Worm (Caenorhabditis elegans) whole organism, L2 larva: Measurements from ENCODE around the gene B0491.6.

Source experiments
- C34F6.9 ChIP-seq: fragments of 150-350 bp; optimal IDR thresholded peaks from 2 replicates; lab custom pipeline; 2014; ENCODE audit warnings: missing biosample characterization, missing genetic modification characterization
- F13H6.1 ChIP-seq: sonication (generic microtip); optimal IDR thresholded peaks from 2 replicates; lab custom pipeline; 2016; ENCODE audit warnings: missing genetic modification characterization, missing compliant biosample characterization
- Y55F3AM.14 ChIP-seq: fragments of 200-800 bp; sonication (Bioruptor generic); optimal IDR thresholded peaks from 2 replicates; lab custom pipeline; 2018; ENCODE audit warnings: mild to moderate bottlenecking, missing genetic modification characterization, missing compliant biosample characterization
- ZK546.5 ChIP-seq: sonication (generic microtip); optimal IDR thresholded peaks from 2 replicates; lab custom pipeline; 2017; ENCODE audit warnings: missing biosample characterization, missing genetic modification characterization
- alr-1 ChIP-seq: fragments of 150-350 bp; optimal IDR thresholded peaks from 2 replicates; lab custom pipeline; 2014; ENCODE audit warnings: missing biosample characterization, missing genetic modification characterization
- aly-2 ChIP-seq: fragments of 150-350 bp; optimal IDR thresholded peaks from 2 replicates; lab custom pipeline; 2014; ENCODE audit warnings: missing biosample characterization, missing genetic modification characterization
- ama-1 ChIP-seq: fragments of 150-350 bp; optimal IDR thresholded peaks from 2 replicates; lab custom pipeline; 2018; ENCODE audit warnings: inconsistent platforms
- blmp-1 ChIP-seq: sonication (generic microtip); optimal IDR thresholded peaks from 2 replicates; lab custom pipeline; 2017; ENCODE audit warnings: missing genetic modification characterization, mild to moderate bottlenecking, missing compliant biosample characterization, antibody characterized with exemption, moderate library complexity; ENCODE audit not compliant: insufficient read depth
- ceh-16 ChIP-seq: fragments of 150-350 bp; optimal IDR thresholded peaks from 2 replicates; lab custom pipeline; 2014; ENCODE audit warnings: missing biosample characterization, missing genetic modification characterization
- crh-2 ChIP-seq: sonication (generic microtip); optimal IDR thresholded peaks from 2 replicates; lab custom pipeline; 2017; ENCODE audit warnings: missing biosample characterization, missing genetic modification characterization
- egl-27 ChIP-seq: sonication (generic microtip); optimal IDR thresholded peaks from 3 replicates; lab custom pipeline; 2017; ENCODE audit warnings: missing biosample characterization, missing genetic modification reagents, missing genetic modification characterization
- elt-1 ChIP-seq: fragments of 150-350 bp; optimal IDR thresholded peaks from 2 replicates; lab custom pipeline; 2014; ENCODE audit warnings: missing biosample characterization, missing genetic modification characterization
- elt-3 ChIP-seq: sonication (generic microtip); optimal IDR thresholded peaks from 2 replicates; lab custom pipeline; 2017; ENCODE audit warnings: missing biosample characterization, missing genetic modification characterization
- fos-1 ChIP-seq: fragments of 150-350 bp; optimal IDR thresholded peaks from 2 replicates; lab custom pipeline; 2014; ENCODE audit warnings: missing biosample characterization, missing genetic modification characterization
- gmeb-1 ChIP-seq: fragments of 150-350 bp; optimal IDR thresholded peaks from 2 replicates; lab custom pipeline; 2014; ENCODE audit warnings: missing biosample characterization, missing genetic modification characterization
- lin-11 ChIP-seq: fragments of 150-350 bp; sonication (generic microtip); optimal IDR thresholded peaks from 2 replicates; lab custom pipeline; 2014; ENCODE audit warnings: missing biosample characterization, missing genetic modification characterization, inconsistent platforms, mixed read lengths
- lin-13 ChIP-seq: fragments of 150-350 bp; optimal IDR thresholded peaks from 2 replicates; lab custom pipeline; 2014; ENCODE audit warnings: missing biosample characterization, missing genetic modification reagents, missing genetic modification characterization
- lin-39 ChIP-seq: fragments of 150-350 bp; optimal IDR thresholded peaks from 2 replicates; lab custom pipeline; 2014; ENCODE audit warnings: missing biosample characterization, missing genetic modification reagents, missing genetic modification characterization
- lsy-2 ChIP-seq, 2 experiments: fragments of 150-350 bp in 1 of 2; sonication (generic microtip) in 1 of 2; optimal IDR thresholded peaks; 2 replicates each; lab custom pipeline; 2014 to 2017; ENCODE audit warnings: missing biosample characterization in 2 of 2, missing genetic modification characterization in 2 of 2
- mab-5 ChIP-seq: fragments of 150-350 bp; optimal IDR thresholded peaks from 2 replicates; lab custom pipeline; 2014; ENCODE audit warnings: missing biosample characterization, missing genetic modification characterization
- mbf-1 ChIP-seq: sonication (generic microtip); optimal IDR thresholded peaks from 2 replicates; lab custom pipeline; 2017; ENCODE audit warnings: missing biosample characterization, missing genetic modification characterization
- mdl-1 ChIP-seq, 2 experiments: fragments of 150-350 bp in 1 of 2; sonication (generic microtip) in 1 of 2; optimal IDR thresholded peaks; 2 replicates each; lab custom pipeline; 2017; ENCODE audit warnings: missing biosample characterization in 2 of 2, missing genetic modification characterization in 2 of 2
- nhr-10 ChIP-seq: sonication (generic microtip); optimal IDR thresholded peaks from 2 replicates; lab custom pipeline; 2017; ENCODE audit warnings: missing biosample characterization, missing genetic modification characterization
- nhr-11 ChIP-seq: fragments of 150-350 bp; optimal IDR thresholded peaks from 2 replicates; lab custom pipeline; 2014; ENCODE audit warnings: missing biosample characterization, missing genetic modification characterization
- nhr-12 ChIP-seq: fragments of 150-350 bp; optimal IDR thresholded peaks from 2 replicates; lab custom pipeline; 2014; ENCODE audit warnings: missing biosample characterization, missing genetic modification characterization
- nhr-129 ChIP-seq: fragments of 150-350 bp; optimal IDR thresholded peaks from 2 replicates; lab custom pipeline; 2014; ENCODE audit warnings: missing biosample characterization, missing genetic modification characterization
- nhr-21 ChIP-seq: fragments of 150-350 bp; optimal IDR thresholded peaks from 2 replicates; lab custom pipeline; 2014; ENCODE audit warnings: missing biosample characterization, missing genetic modification characterization
- nhr-23 ChIP-seq: fragments of 150-350 bp; optimal IDR thresholded peaks from 2 replicates; lab custom pipeline; 2014; ENCODE audit warnings: missing biosample characterization, missing genetic modification reagents, missing genetic modification characterization
- nhr-237 ChIP-seq: fragments of 150-350 bp; optimal IDR thresholded peaks from 2 replicates; lab custom pipeline; 2014; ENCODE audit warnings: missing biosample characterization, missing genetic modification characterization
- nhr-25 ChIP-seq: fragments of 150-350 bp; sonication (generic microtip); optimal IDR thresholded peaks from 3 replicates; lab custom pipeline; 2014; ENCODE audit warnings: missing biosample characterization, missing genetic modification characterization
- nhr-77 ChIP-seq: fragments of 150-350 bp; optimal IDR thresholded peaks from 2 replicates; lab custom pipeline; 2014; ENCODE audit warnings: missing biosample characterization, missing genetic modification characterization
- peb-1 ChIP-seq: fragments of 150-350 bp; optimal IDR thresholded peaks from 2 replicates; lab custom pipeline; 2014; ENCODE audit warnings: missing biosample characterization, missing genetic modification characterization
- sem-4 ChIP-seq: fragments of 150-350 bp; optimal IDR thresholded peaks from 2 replicates; lab custom pipeline; 2014; ENCODE audit warnings: missing biosample characterization, missing genetic modification reagents, missing genetic modification characterization
- skn-1 ChIP-seq: sonication (generic microtip); optimal IDR thresholded peaks from 2 replicates; lab custom pipeline; 2017; ENCODE audit warnings: missing biosample characterization, missing genetic modification characterization
- sma-3 ChIP-seq: sonication (generic microtip); optimal IDR thresholded peaks from 2 replicates; lab custom pipeline; 2016; ENCODE audit warnings: missing genetic modification reagents, missing genetic modification characterization, missing compliant biosample characterization
- sma-9 ChIP-seq, 2 experiments: fragments of 150-350 bp in 1 of 2; sonication (generic microtip) in 1 of 2; optimal IDR thresholded peaks; 2 replicates each; lab custom pipeline; 2014 to 2016; ENCODE audit warnings: missing genetic modification characterization in 2 of 2, mild to moderate bottlenecking in 1 of 2, missing biosample characterization in 1 of 2, missing compliant biosample characterization in 1 of 2, missing genetic modification reagents in 1 of 2, moderate library complexity in 1 of 2
- snpc-4 ChIP-seq: fragments of 150-350 bp; optimal IDR thresholded peaks from 2 replicates; lab custom pipeline; 2014; ENCODE audit warnings: missing biosample characterization, missing genetic modification characterization
- unc-39 ChIP-seq: fragments of 150-350 bp; optimal IDR thresholded peaks from 2 replicates; lab custom pipeline; 2014; ENCODE audit warnings: missing biosample characterization, missing genetic modification characterization
- unc-55 ChIP-seq: fragments of 150-350 bp; sonication (generic microtip); optimal IDR thresholded peaks from 3 replicates; lab custom pipeline; 2014; ENCODE audit warnings: missing biosample characterization, missing genetic modification reagents, missing genetic modification characterization
- zag-1 ChIP-seq: fragments of 150-350 bp; optimal IDR thresholded peaks from 2 replicates; lab custom pipeline; 2014; ENCODE audit warnings: missing biosample characterization, missing genetic modification characterization
- ztf-1 ChIP-seq: fragments of 200-800 bp; sonication (Bioruptor generic); conservative IDR thresholded peaks from 2 replicates; pipeline ENCODE4 v1.3.6; 2022; ENCODE audit warnings: missing genetic modification characterization, missing compliant biosample characterization
- ztf-11 ChIP-seq: sonication (generic microtip); optimal IDR thresholded peaks from 2 replicates; lab custom pipeline; 2017; ENCODE audit warnings: missing biosample characterization, missing genetic modification characterization
- ztf-4 ChIP-seq: fragments of 150-350 bp; optimal IDR thresholded peaks from 2 replicates; lab custom pipeline; 2014; ENCODE audit warnings: missing biosample characterization, missing genetic modification characterization

Gene B0491.6

ce11 chrII:11307953-11308352 lies 40.2 kb downstream of the B0491.6 start:
- TF ChIP-seq nhr-129 (tag; lab: Kevin White, UChicago), result peak; percentile 15
- no peak for TF ChIP-seq alr-1 (tag; lab: Kevin White, UChicago)
- no peak for TF ChIP-seq Y55F3AM.14 (GFP tag; lab: Kevin White, UChicago)
- TF ChIP-seq lsy-2 (tag; optimal IDR thresholded peaks at IDR 0.05; lab: Kevin White, UChicago), result peak in 1 of 2 experiments; percentile 5
- no peak for TF ChIP-seq aly-2 (tag; lab: Kevin White, UChicago)
- TF ChIP-seq sem-4 (tag; lab: Kevin White, UChicago), result no peak
- TF ChIP-seq egl-27 (tag; lab: Kevin White, UChicago), result no peak
- no peak for TF ChIP-seq nhr-11 (tag; lab: Kevin White, UChicago)
- TF ChIP-seq elt-3 (tag; lab: Kevin White, UChicago), result no peak
- no peak for TF ChIP-seq nhr-21 (tag; lab: Kevin White, UChicago)
- peak; percentile 10 for TF ChIP-seq blmp-1
- TF ChIP-seq nhr-25 (tag; lab: Kevin White, UChicago), result no peak
- TF ChIP-seq unc-55 (GFP tag; lab: Kevin White, UChicago), result no peak
- TF ChIP-seq, all 48 proteins: peak for 3

- TF ChIP-seq ztf-4 (no peak), lin-39 (no peak), fos-1 (tag; lab: Kevin White, UChicago) (no peak), lin-13 (GFP tag; lab: Kevin White, UChicago) (no peak), ztf-11 (tag; lab: Kevin White, UChicago) (no peak), ceh-16 (no peak), nhr-129 (tag; lab: Kevin White, UChicago) (peak; percentile 26), egl-27 (tag; lab: Kevin White, UChicago) (no peak), ZK546.5 (tag; lab: Kevin White, UChicago) (no peak), nhr-11 (tag; lab: Kevin White, UChicago) (no peak), Y55F3AM.14 (GFP tag; lab: Kevin White, UChicago) (no peak), sem-4 (tag; lab: Kevin White, UChicago) (no peak), snpc-4 (tag; lab: Kevin White, UChicago) (no peak), nhr-237 (tag; lab: Kevin White, UChicago) (no peak), lin-11 (tag; lab: Kevin White, UChicago) (no peak), nhr-77 (tag; lab: Kevin White, UChicago) (no peak), elt-1 (tag; lab: Kevin White, UChicago) (no peak), sma-9 (GFP tag; optimal IDR thresholded peaks at IDR 0.05; lab: Kevin White, UChicago) (no peak), sma-9 (tag; optimal IDR thresholded peaks at IDR 0.05; lab: Kevin White, UChicago) (no peak), nhr-25 (tag; lab: Kevin White, UChicago) (peak; percentile 61), ama-1 (lab: Kevin White, UChicago) (no peak), peb-1 (tag; lab: Kevin White, UChicago) (no peak), sma-3 (GFP tag; lab: Kevin White, UChicago) (no peak), blmp-1 (peak; percentile 92), F13H6.1 (tag; lab: Kevin White, UChicago) (no peak), unc-39 (tag; lab: Kevin White, UChicago) (no peak), unc-55 (GFP tag; lab: Kevin White, UChicago) (no peak), mdl-1 (tag; optimal IDR thresholded peaks at IDR 0.05; lab: Kevin White, UChicago) (no peak)
Measured at ce11 chrII:11307332-11307731, 40.8 kb downstream of the B0491.6 start.

ce11 chrII:11305627-11306449 lies 42.3 kb downstream of the B0491.6 start, which contains the start of gene rsf-1:
Gene rsf-1, plus strand, starts transcription at chrII:11306399.
- TF ChIP-seq snpc-4 (tag; lab: Kevin White, UChicago) (no peak), peb-1 (tag; lab: Kevin White, UChicago) (no peak), lin-39 (no peak), nhr-237 (tag; lab: Kevin White, UChicago) (no peak), F13H6.1 (tag; lab: Kevin White, UChicago) (peak; percentile 58), unc-55 (GFP tag; lab: Kevin White, UChicago) (peak; percentile 39), mdl-1 (tag; optimal IDR thresholded peaks at IDR 0.05; lab: Kevin White, UChicago) (peak in 1 of 2 experiments; percentile 7), mab-5 (tag; lab: Kevin White, UChicago) (no peak), nhr-21 (tag; lab: Kevin White, UChicago) (no peak), sma-9 (GFP tag; optimal IDR thresholded peaks at IDR 0.05; lab: Kevin White, UChicago) (peak; percentile 30), sma-9 (tag; optimal IDR thresholded peaks at IDR 0.05; lab: Kevin White, UChicago) (no peak), zag-1 (no peak), ztf-11 (tag; lab: Kevin White, UChicago) (no peak), mbf-1 (tag; lab: Kevin White, UChicago) (no peak), blmp-1 (no peak), gmeb-1 (tag; lab: Kevin White, UChicago) (no peak), crh-2 (tag; lab: Kevin White, UChicago) (no peak), nhr-10 (no peak), nhr-12 (tag; lab: Kevin White, UChicago) (no peak), fos-1 (tag; lab: Kevin White, UChicago) (no peak), sma-3 (GFP tag; lab: Kevin White, UChicago) (no peak), skn-1 (tag; lab: Kevin White, UChicago) (no peak), aly-2 (tag; lab: Kevin White, UChicago) (no peak), ztf-1 (GFP tag; lab: Robert Waterston, UW) (no peak), nhr-23 (tag; lab: Kevin White, UChicago) (no peak), ZK546.5 (tag; lab: Kevin White, UChicago) (no peak), ceh-16 (no peak), nhr-77 (tag; lab: Kevin White, UChicago) (no peak), C34F6.9 (tag; lab: Kevin White, UChicago) (peak; percentile 41), lin-11 (tag; lab: Kevin White, UChicago) (no peak), lsy-2 (tag; optimal IDR thresholded peaks at IDR 0.05; lab: Kevin White, UChicago) (peak in 1 of 2 experiments; percentile 25), nhr-129 (tag; lab: Kevin White, UChicago) (peak; percentile 32), elt-3 (tag; lab: Kevin White, UChicago) (no peak)
